Fruit fly (Drosophila melanogaster): ENCODE data around the gene Cad87A.

The Cad87A gene

DNA sequence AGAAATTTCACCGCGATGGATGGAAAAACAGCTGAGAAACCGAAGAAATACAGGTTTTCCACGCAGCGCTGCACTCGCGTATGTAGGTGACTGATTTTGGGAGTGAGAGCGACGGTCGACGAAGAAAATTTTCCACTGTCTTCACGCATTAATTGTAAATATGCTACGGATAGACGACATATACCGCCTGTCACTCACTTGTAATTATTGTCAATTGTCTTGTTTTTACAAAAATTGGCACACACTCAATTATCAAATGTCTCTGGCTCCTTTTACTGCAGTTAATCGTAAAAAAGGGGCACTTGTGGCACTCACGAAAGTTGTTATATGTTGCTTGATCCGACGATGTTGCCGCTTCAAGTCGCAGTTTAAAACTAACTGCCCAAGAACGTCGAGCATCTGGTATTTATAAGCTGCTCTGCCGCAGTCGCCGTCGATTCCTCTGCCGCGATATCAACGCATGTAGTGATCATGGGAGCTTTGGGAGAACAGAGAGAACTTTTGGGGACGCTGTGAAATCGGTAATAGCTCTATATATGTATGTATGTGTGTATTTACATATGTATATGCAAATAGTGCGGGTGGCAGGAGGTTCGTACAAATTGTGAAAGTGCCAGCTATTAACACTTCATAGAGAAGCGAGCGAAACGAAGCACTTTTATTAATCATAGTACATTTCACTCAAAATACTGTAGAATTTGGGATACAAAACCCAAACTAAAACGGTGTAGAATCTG lies 44.2 kb upstream of the Cad87A start, which contains the start of gene mfas (continued):
- TF ChIP-seq Chrac-16 (GFP tag; optimal IDR thresholded peaks at IDR 0.05) (no peak), ken (GFP tag; IDR thresholded peaks at IDR 0.05) (no peak), HLH4C (GFP tag; IDR thresholded peaks at IDR 0.05; ENCODE audit: partially characterized antibody) (peak; percentile 36; the same call in 1 of the 3 replicates), Mrtf (GFP tag; IDR thresholded peaks at IDR 0.05) (no peak), dmrt99B (tag; optimal IDR thresholded peaks at IDR 0.05) (peak; percentile 20), CG1603 (tag; optimal IDR thresholded peaks at IDR 0.05) (peak; percentile 35), HHEX (GFP tag; optimal IDR thresholded peaks at IDR 0.05) (peak; percentile 17), CG12236 (GFP tag; optimal IDR thresholded peaks at IDR 0.05) (no peak), sisA (GFP tag; IDR thresholded peaks at IDR 0.05) (no peak)

- no peak for TF ChIP-seq CTCF (GFP tag; optimal IDR thresholded peaks at IDR 0.05)
- peak; percentile 5 for TF ChIP-seq PHDP (tag; optimal IDR thresholded peaks at IDR 0.05)
- TF ChIP-seq sim (GFP tag; IDR thresholded peaks at IDR 0.05): no peak
- no peak for TF ChIP-seq gfzf (GFP tag; optimal IDR thresholded peaks at IDR 0.05)
- no peak for TF ChIP-seq Fer1 (GFP tag; optimal IDR thresholded peaks at IDR 0.05)
- TF ChIP-seq CG12071 (GFP tag; optimal IDR thresholded peaks at IDR 0.05): peak; percentile 10
- no peak for TF ChIP-seq Hr78 (GFP tag; optimal IDR thresholded peaks at IDR 0.05)
- TF ChIP-seq CG2199 (GFP tag; IDR thresholded peaks at IDR 0.05): no peak
- TF ChIP-seq CG5953 (GFP tag; IDR thresholded peaks at IDR 0.05): no peak
- TF ChIP-seq fd96Cb (tag; optimal IDR thresholded peaks at IDR 0.05): no peak
- TF ChIP-seq br (optimal IDR thresholded peaks at IDR 0.05): no peak
- 0 out of 3 replicates have a peak, but pooled peaks have one; percentile 30 for TF ChIP-seq C15 (GFP tag; IDR thresholded peaks at IDR 0.05)
- peak; percentile 52 for TF ChIP-seq ATbp (GFP tag; optimal IDR thresholded peaks at IDR 0.05)
- TF ChIP-seq Med (GFP tag): peak; percentile 45
- no peak for TF ChIP-seq CG17385 (GFP tag; optimal IDR thresholded peaks at IDR 0.05)
- no peak for TF ChIP-seq aop (GFP tag; IDR thresholded peaks at IDR 0.05)
- TF ChIP-seq CG8944 (GFP tag; optimal IDR thresholded peaks at IDR 0.05): no peak
- no peak for TF ChIP-seq CG17568 (GFP tag; optimal IDR thresholded peaks at IDR 0.05)
- TF ChIP-seq corto (GFP tag; optimal IDR thresholded peaks at IDR 0.05): no peak
- no peak for TF ChIP-seq Ptx1 (GFP tag; IDR thresholded peaks at IDR 0.05)
- TF ChIP-seq CG7963 (GFP tag; IDR thresholded peaks at IDR 0.05; ENCODE audit: partially characterized antibody): no peak
- TF ChIP-seq HmgD (GFP tag; optimal IDR thresholded peaks at IDR 0.05): no peak
- no peak for TF ChIP-seq bsh (GFP tag; optimal IDR thresholded peaks at IDR 0.05)
- TF ChIP-seq GATAe (GFP tag; conservative IDR thresholded peaks at IDR 0.05): no peak
- TF ChIP-seq inv (GFP tag; IDR thresholded peaks at IDR 0.05; ENCODE audit: partially characterized antibody): no peak
- no peak for TF ChIP-seq Gsc (GFP tag; IDR thresholded peaks at IDR 0.05)
- TF ChIP-seq Mrtf (GFP tag; IDR thresholded peaks at IDR 0.05): no peak
- TF ChIP-seq lab (GFP tag; optimal IDR thresholded peaks at IDR 0.05): peak; percentile 5
- TF ChIP-seq CG18599 (GFP tag; optimal IDR thresholded peaks at IDR 0.05): no peak
- 0 out of 2 replicates have a peak, but pooled peaks have one; percentile 20 for TF ChIP-seq Rfx (GFP tag; IDR thresholded peaks at IDR 0.05)
- TF ChIP-seq CG6689 (GFP tag; IDR thresholded peaks at IDR 0.05): no peak
- TF ChIP-seq cg (GFP tag; optimal IDR thresholded peaks at IDR 0.05): no peak
- TF ChIP-seq Chrac-16 (GFP tag; optimal IDR thresholded peaks at IDR 0.05): no peak
- TF ChIP-seq CG34422 (GFP tag; IDR thresholded peaks at IDR 0.05): no peak
- TF ChIP-seq sc (optimal IDR thresholded peaks at IDR 0.05): no peak
- TF ChIP-seq sc (GFP tag; optimal IDR thresholded peaks at IDR 0.05): no peak
- no peak for TF ChIP-seq zen (tag; optimal IDR thresholded peaks at IDR 0.05)
Measured at dm6 chr3R:11991538-11992164, 42.7 kb upstream of the Cad87A start.

Measured in whole organism, embryonic.